Fruit fly (Drosophila melanogaster): ENCODE measurements around the gene CG14050.

DNA sequence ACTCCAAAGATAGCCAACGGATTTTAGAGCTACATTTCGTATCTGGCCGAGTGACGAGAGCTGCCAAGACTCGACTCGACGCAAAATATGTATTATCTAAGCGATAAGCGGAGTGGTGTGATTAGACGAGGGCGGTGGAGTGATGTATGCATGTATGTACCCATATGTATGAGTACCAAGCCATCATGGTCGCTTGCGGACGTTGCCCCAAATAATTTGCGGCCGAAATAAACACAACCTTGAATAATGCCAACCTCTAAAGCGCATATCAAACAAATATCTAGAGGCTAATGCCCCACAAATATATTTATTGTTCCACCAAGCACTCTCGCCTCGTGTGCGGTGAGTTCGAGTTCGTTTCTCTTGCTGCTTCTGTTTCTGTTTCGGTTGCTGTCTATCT lies 23.1 kb downstream of the CG14050 start:
- no peak for TF ChIP-seq CG12768 (GFP tag; optimal IDR thresholded peaks at IDR 0.05)
- no peak for TF ChIP-seq cic (GFP tag; optimal IDR thresholded peaks at IDR 0.05)
- no peak for TF ChIP-seq bab1 (GFP tag; optimal IDR thresholded peaks at IDR 0.05)
- no peak for TF ChIP-seq tj (GFP tag; optimal IDR thresholded peaks at IDR 0.05)
- TF ChIP-seq CG7101 (tag; optimal IDR thresholded peaks at IDR 0.05) = no peak
